Fruit fly (Drosophila melanogaster) whole organism, larva: ENCODE measurements around the gene shv.

ENCODE experiments used
- noc ChIP-seq: fragments of 200-800 bp; sonication (Bioruptor generic); optimal IDR thresholded peaks from 3 replicates; lab custom pipeline; 2019; ENCODE audit warnings: missing biosample characterization, mild to moderate bottlenecking, missing genetic modification characterization, moderate library complexity

shv gene

dm6 chr2L:482451-482844 is 29.5 kb downstream of the shv start:
- TF ChIP-seq noc = no peak

- no peak for TF ChIP-seq noc
Observed at dm6 chr2L:483347-484280, 30.7 kb downstream of the shv start.

- TF ChIP-seq noc = peak; percentile 83
Observed at dm6 chr2L:484281-484943, 31.5 kb downstream of the shv start.

dm6 chr2L:485127-485824 is 32.4 kb downstream of the shv start:
- no peak for TF ChIP-seq noc

- TF ChIP-seq noc = peak; percentile 81
Observed at dm6 chr2L:485825-486240, 32.9 kb downstream of the shv start.

dm6 chr2L:487171-487570 is 34.3 kb downstream of the shv start:
- TF ChIP-seq noc = no peak

- no peak for TF ChIP-seq noc
Observed at dm6 chr2L:487719-488547, 35.0 kb downstream of the shv start.

dm6 chr2L:488548-489100 is 35.7 kb downstream of the shv start:
- no peak for TF ChIP-seq noc

- TF ChIP-seq noc = peak; percentile 27
Observed at dm6 chr2L:490150-491095, 37.5 kb downstream of the shv start.

- TF ChIP-seq noc = no peak
Observed at dm6 chr2L:492225-492624, 39.3 kb downstream of the shv start.

dm6 chr2L:493274-493673 is 40.4 kb downstream of the shv start:
- TF ChIP-seq noc = no peak

dm6 chr2L:495381-496240 is 42.7 kb downstream of the shv start:
- TF ChIP-seq noc = peak; percentile 55

dm6 chr2L:496436-496835 is 43.5 kb downstream of the shv start:
- TF ChIP-seq noc = no peak

dm6 chr2L:496841-497240 is 43.9 kb downstream of the shv start:
- TF ChIP-seq noc = no peak
